Worm (Caenorhabditis elegans): ENCODE data around the gene pelo-1.

DNA sequence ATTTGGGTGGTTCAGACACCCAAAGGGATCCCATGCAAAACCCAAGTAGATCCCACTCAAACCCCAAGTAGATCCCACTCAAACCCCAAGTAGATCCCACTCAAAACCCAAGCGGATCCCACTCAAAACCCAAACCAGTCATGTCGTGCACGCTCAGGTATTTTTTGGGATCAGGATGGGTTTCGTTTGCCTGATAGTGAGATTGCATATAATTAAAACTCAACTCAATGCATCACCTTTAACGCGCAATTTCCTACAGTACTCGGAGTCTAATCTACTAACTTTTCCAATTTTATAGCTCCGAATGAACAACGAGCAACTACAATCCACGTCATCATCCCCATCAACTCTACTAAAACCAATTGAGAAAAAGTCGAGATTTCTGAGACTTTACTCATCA, 5.2 kb upstream of the pelo-1 start, which contains the start of gene phlp-2:
- no peak for TF ChIP-seq pha-4 (GFP tag; IDR thresholded peaks at IDR 0.05)
- TF ChIP-seq pha-4 (tag; optimal IDR thresholded peaks at IDR 0.05) = no peak
- no peak for TF ChIP-seq daf-19 (GFP tag; conservative IDR thresholded peaks at IDR 0.05)
- TF ChIP-seq fkh-10 (GFP tag; optimal IDR thresholded peaks at IDR 0.05) = no peak
- TF ChIP-seq ama-1 (optimal IDR thresholded peaks at IDR 0.05) = no peak
- no peak for TF ChIP-seq ceh-62 (tag; optimal IDR thresholded peaks at IDR 0.05)
- TF ChIP-seq lin-1 (GFP tag; IDR thresholded peaks at IDR 0.05) = no peak
- no peak for TF ChIP-seq mdl-1 (tag; optimal IDR thresholded peaks at IDR 0.05)
- no peak for TF ChIP-seq egl-27 (tag; optimal IDR thresholded peaks at IDR 0.05)
- TF ChIP-seq dmd-9 (GFP tag; IDR thresholded peaks at IDR 0.05) = no peak
- TF ChIP-seq unc-130 (GFP tag; optimal IDR thresholded peaks at IDR 0.05) = no peak
- no peak for TF ChIP-seq unc-62 (GFP tag; optimal IDR thresholded peaks at IDR 0.05 in 1 of 2)
- no peak for TF ChIP-seq unc-62 (tag; optimal IDR thresholded peaks at IDR 0.05)
- no peak for TF ChIP-seq F44E2.7 (GFP tag; IDR thresholded peaks at IDR 0.05)
- no peak for TF ChIP-seq daf-8 (GFP tag; IDR thresholded peaks at IDR 0.05)
- no peak for TF ChIP-seq nhr-77 (tag; optimal IDR thresholded peaks at IDR 0.05)
